Fruit fly (Drosophila melanogaster) whole organism, adult: ENCODE data around the gene SdhBL.

Experiments used
- CG14711 ChIP-seq: fragments of 200-800 bp; sonication (Bioruptor generic); optimal IDR thresholded peaks from 2 replicates; lab custom pipeline; 2018; ENCODE audit warnings: missing biosample characterization, mild to moderate bottlenecking, missing genetic modification characterization, moderate library complexity
- CG1620 ChIP-seq: fragments of 200-800 bp; sonication (Bioruptor generic); optimal IDR thresholded peaks from 2 replicates; lab custom pipeline; 2016; ENCODE audit warnings: missing biosample characterization, missing genetic modification characterization
- CG33017 ChIP-seq: fragments of 200-800 bp; sonication (Bioruptor generic); optimal IDR thresholded peaks from 2 replicates; lab custom pipeline; 2018; ENCODE audit warnings: missing biosample characterization, mild to moderate bottlenecking, missing genetic modification characterization, moderate library complexity
- CG5204 ChIP-seq: fragments of 200-800 bp; sonication (Bioruptor generic); optimal IDR thresholded peaks from 2 replicates; lab custom pipeline; 2016; ENCODE audit warnings: missing biosample characterization, missing genetic modification characterization
- CG7101 ChIP-seq: fragments of 200-800 bp; sonication (Bioruptor generic); optimal IDR thresholded peaks from 2 replicates; lab custom pipeline; 2018; ENCODE audit warnings: missing biosample characterization, mild to moderate bottlenecking, missing genetic modification characterization, moderate library complexity
- bab1 ChIP-seq: fragments of 200-800 bp; sonication (Bioruptor generic); optimal IDR thresholded peaks from 3 replicates; lab custom pipeline; 2019; ENCODE audit warnings: missing biosample characterization, mild to moderate bottlenecking, missing genetic modification characterization, moderate library complexity
- cnc ChIP-seq, 2 experiments: fragments of >200 bp; optimal IDR thresholded peaks; 2 replicates each; lab custom pipeline; 2017
- kay ChIP-seq: fragments of 200-800 bp; sonication (Bioruptor generic); peaks from one replicate; lab custom pipeline; 2016; ENCODE audit warnings: missing biosample characterization, missing genetic modification characterization, borderline replicate concordance
- ovo ChIP-seq: fragments of 200-800 bp; sonication (Bioruptor generic); optimal IDR thresholded peaks from 2 replicates; lab custom pipeline; 2016; ENCODE audit warnings: missing biosample characterization, missing genetic modification characterization
- pad ChIP-seq: fragments of 200-800 bp; sonication (Bioruptor generic); optimal IDR thresholded peaks from 3 replicates; lab custom pipeline; 2017; ENCODE audit warnings: missing biosample characterization, missing genetic modification characterization, mild to moderate bottlenecking, moderate library complexity, missing genetic modification reagents
- tj ChIP-seq: fragments of 200-800 bp; sonication (Bioruptor generic); optimal IDR thresholded peaks from 3 replicates; lab custom pipeline; 2017; ENCODE audit warnings: missing biosample characterization, mild to moderate bottlenecking, missing genetic modification characterization, moderate library complexity
- toe ChIP-seq: fragments of 200-800 bp; sonication (Bioruptor generic); optimal IDR thresholded peaks from 2 replicates; lab custom pipeline; 2016; ENCODE audit warnings: missing biosample characterization, missing genetic modification characterization

DNA sequence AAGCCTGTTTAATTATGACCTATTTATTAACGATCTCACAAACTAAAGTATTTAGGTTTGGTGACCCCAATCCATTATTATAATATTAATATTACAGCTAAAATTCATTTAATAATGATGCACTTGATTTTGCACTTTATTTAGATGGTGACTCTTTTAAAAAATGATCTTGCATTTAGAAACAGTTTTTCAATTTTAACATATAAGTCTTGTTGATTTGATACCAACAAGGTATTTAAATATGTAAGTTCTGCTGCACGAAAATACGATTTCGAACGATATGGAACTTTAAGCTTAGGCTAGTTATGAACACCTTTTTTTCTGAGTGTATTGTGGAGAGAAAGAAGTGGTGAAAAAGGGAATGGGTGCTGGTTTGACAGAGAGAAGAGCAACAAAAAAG lies 19.9 kb downstream of the SdhBL start:
- TF ChIP-seq toe (GFP tag; lab: Kevin White, UChicago) (no peak), CG7101 (no peak), bab1 (GFP tag; lab: Kevin White, UChicago) (no peak), CG5204 (no peak), kay (GFP tag; lab: Kevin White, UChicago) (no peak), tj (GFP tag; lab: Kevin White, UChicago) (no peak), pad (GFP tag; lab: Kevin White, UChicago) (no peak), CG1620 (GFP tag; lab: Kevin White, UChicago) (no peak), cnc (optimal IDR thresholded peaks at IDR 0.05; lab: Kevin White, UChicago) (no peak), CG14711 (tag; lab: Kevin White, UChicago) (no peak), ovo (no peak), CG33017 (tag; lab: Kevin White, UChicago) (no peak)
